Fruit fly (Drosophila melanogaster) Kc167 (cell line): ENCODE data around the gene CG8006.

ENCODE experiments used
- Myc ChIP-seq: fragments of >200 bp; optimal IDR thresholded peaks from 2 replicates; lab custom pipeline; 2017; ENCODE audit warnings: missing external identifiers
- Sin3A ChIP-seq: fragments of >200 bp; optimal IDR thresholded peaks from 2 replicates; lab custom pipeline; 2018; ENCODE audit warnings: missing external identifiers
- h ChIP-seq: fragments of >200 bp; optimal IDR thresholded peaks from 3 replicates; lab custom pipeline; 2018; ENCODE audit warnings: missing external identifiers
- psq ChIP-seq: fragments of >200 bp; optimal IDR thresholded peaks from 2 replicates; lab custom pipeline; 2017; ENCODE audit warnings: missing external identifiers
- ttk ChIP-seq: sonication (Bioruptor generic); optimal IDR thresholded peaks from 2 replicates; lab custom pipeline; 2017; ENCODE audit warnings: missing external identifiers

DNA sequence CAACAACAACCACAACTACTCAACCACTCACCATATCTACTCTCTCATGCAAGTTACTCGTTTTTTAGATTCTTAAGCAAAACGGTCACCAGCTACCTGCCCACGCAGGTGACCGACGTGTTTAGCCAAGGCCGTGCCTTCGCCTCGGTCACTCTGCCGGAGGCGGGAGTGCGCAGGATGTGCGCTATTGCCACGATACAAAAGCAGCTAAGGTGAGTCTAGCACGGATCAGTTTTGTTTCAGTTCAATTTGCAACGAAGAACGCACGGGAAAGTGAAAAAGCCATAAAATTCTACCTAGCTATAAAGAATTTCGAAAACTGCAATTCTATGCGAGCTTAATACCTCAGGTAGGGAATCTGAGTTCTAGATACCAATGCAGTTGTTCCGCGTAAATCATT, 22.5 kb upstream of the CG8006 start:
- TF ChIP-seq ttk (no peak), psq (lab: Kevin White, UChicago) (no peak), h (no peak), Myc (no peak), Sin3A (no peak)
